Fruit fly (Drosophila melanogaster): ENCODE results near the gene CG31106.

CG31106 gene

dm6 chr3R:25207405-25208003, 8.6 kb upstream of the CG31106 start (continued):
- no peak for TF ChIP-seq CG3838 (GFP tag; optimal IDR thresholded peaks at IDR 0.05)
- TF ChIP-seq usp (GFP tag; optimal IDR thresholded peaks at IDR 0.05) = no peak
- TF ChIP-seq CG6791 (GFP tag; IDR thresholded peaks at IDR 0.05; ENCODE audit: partially characterized antibody) = no peak
- no peak for TF ChIP-seq Doc3 (GFP tag; IDR thresholded peaks at IDR 0.05; ENCODE audit: partially characterized antibody)
- TF ChIP-seq Eip74EF (GFP tag; optimal IDR thresholded peaks at IDR 0.05) = peak in 1 of 2 experiments; percentile 73
- no peak for TF ChIP-seq bowl (GFP tag; IDR thresholded peaks at IDR 0.05)
- TF ChIP-seq en (GFP tag; optimal IDR thresholded peaks at IDR 0.05) = no peak
- no peak for TF ChIP-seq p53 (GFP tag; optimal IDR thresholded peaks at IDR 0.05)
- TF ChIP-seq CG16863 (GFP tag; optimal IDR thresholded peaks at IDR 0.05) = peak; percentile 29
- no peak for TF ChIP-seq HmgD (GFP tag; optimal IDR thresholded peaks at IDR 0.05)
- peak; percentile 70 for TF ChIP-seq CG9727 (GFP tag; optimal IDR thresholded peaks at IDR 0.05)
- TF ChIP-seq Xrp1 (GFP tag; IDR thresholded peaks at IDR 0.05) = peak; percentile 84
- peak; percentile 61 for TF ChIP-seq CG11723 (GFP tag; optimal IDR thresholded peaks at IDR 0.05)
- no peak for TF ChIP-seq knrl (GFP tag; IDR thresholded peaks at IDR 0.05; ENCODE audit: partially characterized antibody)
- TF ChIP-seq klu (GFP tag; IDR thresholded peaks at IDR 0.05) = no peak
- TF ChIP-seq CG12071 (GFP tag; optimal IDR thresholded peaks at IDR 0.05) = peak; percentile 64
- no peak for TF ChIP-seq hb (GFP tag; IDR thresholded peaks at IDR 0.05; ENCODE audit: partially characterized antibody)
- peak; percentile 69 for TF ChIP-seq CG32767 (GFP tag; IDR thresholded peaks at IDR 0.05)
- TF ChIP-seq Nf-YB (GFP tag; optimal IDR thresholded peaks at IDR 0.05) = peak; percentile 63
- peak; percentile 65 for TF ChIP-seq tin (GFP tag; optimal IDR thresholded peaks at IDR 0.05)
- no peak for TF ChIP-seq NK7.1 (GFP tag; optimal IDR thresholded peaks at IDR 0.05)
- TF ChIP-seq Hsf (GFP tag; optimal IDR thresholded peaks at IDR 0.05) = peak; percentile 53
- peak; percentile 82 for TF ChIP-seq CG6689 (GFP tag; IDR thresholded peaks at IDR 0.05)
- TF ChIP-seq Side (GFP tag; optimal IDR thresholded peaks at IDR 0.05) = peak; percentile 33
- no peak for TF ChIP-seq Sin3A (optimal IDR thresholded peaks at IDR 0.05)
- TF ChIP-seq fd3F (GFP tag; optimal IDR thresholded peaks at IDR 0.05) = peak; percentile 64
- TF ChIP-seq Drgx (GFP tag; IDR thresholded peaks at IDR 0.05) = peak; percentile 88
- TF ChIP-seq CG42726 (GFP tag; IDR thresholded peaks at IDR 0.05; ENCODE audit: partially characterized antibody) = no peak
- TF ChIP-seq CG6854 (GFP tag; optimal IDR thresholded peaks at IDR 0.05) = peak; percentile 45
- TF ChIP-seq CG12104 (GFP tag; optimal IDR thresholded peaks at IDR 0.05) = peak; percentile 67
- peak; percentile 79 for TF ChIP-seq CG17359 (tag; optimal IDR thresholded peaks at IDR 0.05)
- TF ChIP-seq fd102C (GFP tag; optimal IDR thresholded peaks at IDR 0.05) = no peak
- peak; percentile 61; the same call in 1 of the 2 replicates for TF ChIP-seq Ada2b (GFP tag; IDR thresholded peaks at IDR 0.05)
- TF ChIP-seq nerfin-2 (GFP tag; IDR thresholded peaks at IDR 0.05; ENCODE audit: partially characterized antibody) = no peak
- no peak for TF ChIP-seq TFAM (GFP tag; optimal IDR thresholded peaks at IDR 0.05)
- peak; percentile 55 for TF ChIP-seq CG14667 (GFP tag; IDR thresholded peaks at IDR 0.05)
- peak; percentile 70 for TF ChIP-seq Awh (GFP tag; IDR thresholded peaks at IDR 0.05)
- no peak for TF ChIP-seq cad (GFP tag; optimal IDR thresholded peaks at IDR 0.05)
- TF ChIP-seq eve (GFP tag; optimal IDR thresholded peaks at IDR 0.05) = peak in 1 of 2 experiments; percentile 85
- no peak for TF ChIP-seq Lim3 (GFP tag; IDR thresholded peaks at IDR 0.05)
- no peak for TF ChIP-seq NC2α (GFP tag; optimal IDR thresholded peaks at IDR 0.05)
- peak; percentile 34 for TF ChIP-seq CrebB (tag; optimal IDR thresholded peaks at IDR 0.05)
- TF ChIP-seq jigr1 (GFP tag; IDR thresholded peaks at IDR 0.05) = no peak
- TF ChIP-seq Blimp-1 (GFP tag; optimal IDR thresholded peaks at IDR 0.05) = peak; percentile 78
- TF ChIP-seq CG2202 (tag; optimal IDR thresholded peaks at IDR 0.05) = peak; percentile 45
- TF ChIP-seq lov (optimal IDR thresholded peaks at IDR 0.05) = no peak
- TF ChIP-seq lov (GFP tag; IDR thresholded peaks at IDR 0.05) = 0 out of 3 replicates have a peak, but pooled peaks have one; percentile 55
- peak; percentile 81 for TF ChIP-seq ci (GFP tag; IDR thresholded peaks at IDR 0.05)
- peak; percentile 56 for TF ChIP-seq CG4328 (GFP tag; optimal IDR thresholded peaks at IDR 0.05)
- TF ChIP-seq CG6254 (GFP tag; optimal IDR thresholded peaks at IDR 0.05) = peak; percentile 71
- peak; percentile 67 for TF ChIP-seq trem (tag; optimal IDR thresholded peaks at IDR 0.05)

Measured in whole organism, embryonic.